Worm (Caenorhabditis elegans) whole organism, late embryonic: ENCODE data around the gene nhr-168.

Source experiments
- ceh-30 ChIP-seq: fragments of 150-350 bp; optimal IDR thresholded peaks from 2 replicates; lab custom pipeline; 2014; ENCODE audit warnings: missing biosample characterization, missing genetic modification characterization
- elt-4 ChIP-seq: sonication (generic microtip); optimal IDR thresholded peaks from 2 replicates; lab custom pipeline; 2016; ENCODE audit warnings: missing genetic modification characterization, missing compliant biosample characterization
- fkh-10 ChIP-seq: fragments of 150-350 bp; optimal IDR thresholded peaks from 2 replicates; lab custom pipeline; 2014; ENCODE audit warnings: missing biosample characterization, missing genetic modification reagents, missing genetic modification characterization
- fkh-6 ChIP-seq: sonication (generic microtip); optimal IDR thresholded peaks from 2 replicates; lab custom pipeline; 2016; ENCODE audit warnings: missing genetic modification characterization, missing compliant biosample characterization
- hlh-6 ChIP-seq: sonication (generic microtip); optimal IDR thresholded peaks from 2 replicates; lab custom pipeline; 2016; ENCODE audit warnings: missing genotype, missing genetic modification characterization, missing compliant biosample characterization
- pqm-1 ChIP-seq: sonication (generic microtip); optimal IDR thresholded peaks from 2 replicates; lab custom pipeline; 2016; ENCODE audit warnings: missing genetic modification characterization, missing compliant biosample characterization
- rnt-1 ChIP-seq: sonication (generic microtip); optimal IDR thresholded peaks from 2 replicates; lab custom pipeline; 2016; ENCODE audit warnings: missing genetic modification characterization, missing compliant biosample characterization
- tbx-2 ChIP-seq: sonication (generic microtip); optimal IDR thresholded peaks from 2 replicates; lab custom pipeline; 2016; ENCODE audit warnings: missing genetic modification characterization, missing compliant biosample characterization
- tbx-7 ChIP-seq: sonication (generic microtip); optimal IDR thresholded peaks from 2 replicates; lab custom pipeline; 2016; ENCODE audit warnings: missing genotype, missing genetic modification characterization, missing compliant biosample characterization

DNA sequence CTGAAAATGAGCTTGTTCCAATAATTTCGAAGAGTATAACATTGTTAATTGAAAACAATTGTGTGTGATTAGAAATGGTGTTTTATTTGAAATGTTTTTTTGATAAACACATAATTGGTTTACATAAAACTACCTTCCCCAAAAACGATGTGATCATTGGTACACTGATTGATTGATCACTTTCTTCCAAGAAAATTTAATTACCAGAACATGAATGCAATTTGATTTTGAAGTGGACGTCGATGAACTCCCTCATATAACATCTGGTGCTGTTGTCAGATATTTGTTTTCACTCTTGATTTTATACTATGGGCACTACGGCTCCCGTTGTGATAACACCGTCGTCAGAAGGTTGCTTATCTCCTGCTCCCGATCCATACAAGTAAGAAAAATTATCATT, 13.0 kb downstream of the nhr-168 start, which contains the start of gene srh-15:
- TF ChIP-seq ceh-30 (tag; lab: Kevin White, UChicago) = no peak
- no peak for TF ChIP-seq hlh-6
- no peak for TF ChIP-seq fkh-6 (tag; lab: Kevin White, UChicago)
- no peak for TF ChIP-seq elt-4 (tag; lab: Kevin White, UChicago)
- TF ChIP-seq rnt-1 (tag; lab: Kevin White, UChicago) = no peak
- TF ChIP-seq tbx-7 = no peak
- no peak for TF ChIP-seq pqm-1 (tag; lab: Kevin White, UChicago)
- no peak for TF ChIP-seq fkh-10 (GFP tag; lab: Kevin White, UChicago)
- no peak for TF ChIP-seq tbx-2
